Fruit fly (Drosophila melanogaster) S2 (cell line): ENCODE measurements around the gene Mkrn1.

Experiments used
- CG8478 ChIP-seq: fragments of >200 bp; optimal IDR thresholded peaks from 2 replicates; lab custom pipeline; 2018
- CTCF ChIP-seq, 2 experiments: fragments of >200 bp; optimal IDR thresholded peaks; 2 replicates each; lab custom pipeline; 2018

dm6 chr3L:21554752-21555151 is 21.2 kb upstream of the Mkrn1 start, which contains the start of gene Wnk:
- TF ChIP-seq CG8478 (lab: Kevin White, UChicago) (no peak), CTCF (optimal IDR thresholded peaks at IDR 0.05; lab: Kevin White, UChicago) (no peak)
